Fruit fly (Drosophila melanogaster): ENCODE data around the gene CG33229.

Gene CG33229

DNA sequence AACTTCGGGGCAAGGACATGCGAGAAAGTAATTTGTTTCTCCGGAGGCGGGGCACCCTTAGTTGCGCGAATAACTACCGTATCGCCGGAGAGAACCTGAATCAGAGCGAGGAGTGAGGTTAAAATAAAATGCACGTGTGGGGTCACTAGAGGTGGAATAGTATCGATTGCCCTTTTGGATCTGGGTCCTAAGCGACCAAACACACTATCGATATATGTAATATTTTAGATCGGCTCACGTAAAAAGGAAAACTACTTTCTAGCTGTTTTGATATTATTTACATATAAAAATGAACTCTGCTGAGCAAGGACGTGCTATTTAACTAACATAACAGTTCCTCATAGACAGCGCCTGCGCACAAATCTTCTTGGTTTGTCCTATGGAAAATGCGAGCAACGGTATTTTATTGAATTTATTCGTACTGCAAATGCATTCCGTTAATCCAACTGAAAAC lies 39.1 kb downstream of the CG33229 start (continued):
- TF ChIP-seq E2f2 (GFP tag; IDR thresholded peaks at IDR 0.05) = peak; percentile 28; the same call in 1 of the 2 replicates
- TF ChIP-seq sr (GFP tag; IDR thresholded peaks at IDR 0.05) = no peak
- TF ChIP-seq CG10366 (GFP tag; IDR thresholded peaks at IDR 0.05) = no peak
- no peak for TF ChIP-seq Nf-YA (GFP tag; IDR thresholded peaks at IDR 0.05)
- no peak for TF ChIP-seq CG4617 (GFP tag; optimal IDR thresholded peaks at IDR 0.05; ENCODE audit: borderline replicate concordance)
- TF ChIP-seq CG2129 (GFP tag; IDR thresholded peaks at IDR 0.05; ENCODE audit: partially characterized antibody) = peak; percentile 67
- TF ChIP-seq Sox100B (GFP tag; optimal IDR thresholded peaks at IDR 0.05) = no peak
- no peak for TF ChIP-seq ac (GFP tag; optimal IDR thresholded peaks at IDR 0.05)
- no peak for TF ChIP-seq H15 (GFP tag; IDR thresholded peaks at IDR 0.05)
- TF ChIP-seq inv (GFP tag; IDR thresholded peaks at IDR 0.05; ENCODE audit: partially characterized antibody) = peak; percentile 71
- TF ChIP-seq kni (GFP tag; optimal IDR thresholded peaks at IDR 0.05) = peak; percentile 1
- no peak for TF ChIP-seq rib (GFP tag; IDR thresholded peaks at IDR 0.05)
- TF ChIP-seq PHDP (tag; optimal IDR thresholded peaks at IDR 0.05) = no peak
- no peak for TF ChIP-seq crc (GFP tag; optimal IDR thresholded peaks at IDR 0.05)
- TF ChIP-seq grau (tag; optimal IDR thresholded peaks at IDR 0.05) = no peak
- no peak for TF ChIP-seq CG32532 (GFP tag; IDR thresholded peaks at IDR 0.05)
- no peak; the same call in 2 of the 3 replicates for TF ChIP-seq row (GFP tag; IDR thresholded peaks at IDR 0.05)
- TF ChIP-seq ham (GFP tag; IDR thresholded peaks at IDR 0.05) = no peak
- no peak for TF ChIP-seq CG15696 (tag; optimal IDR thresholded peaks at IDR 0.05)
- no peak for TF ChIP-seq al (GFP tag; IDR thresholded peaks at IDR 0.05)
- TF ChIP-seq fu2 (GFP tag; optimal IDR thresholded peaks at IDR 0.05) = no peak
- peak; percentile 66; the same call in 2 of the 3 replicates for TF ChIP-seq CG7963 (GFP tag; IDR thresholded peaks at IDR 0.05; ENCODE audit: partially characterized antibody)
- TF ChIP-seq Atf3 (GFP tag; optimal IDR thresholded peaks at IDR 0.05) = no peak
- TF ChIP-seq CG42726 (GFP tag; IDR thresholded peaks at IDR 0.05; ENCODE audit: partially characterized antibody) = peak; percentile 78; the same call in 1 of the 2 replicates
- TF ChIP-seq CG9817 (tag; optimal IDR thresholded peaks at IDR 0.05) = no peak
- no peak for TF ChIP-seq z (GFP tag; IDR thresholded peaks at IDR 0.05)
- peak; percentile 62 for TF ChIP-seq CG2116 (GFP tag; optimal IDR thresholded peaks at IDR 0.05)
- TF ChIP-seq CG2678 (tag; optimal IDR thresholded peaks at IDR 0.05) = no peak
- TF ChIP-seq CG10431 (GFP tag; optimal IDR thresholded peaks at IDR 0.05) = no peak
- no peak for TF ChIP-seq MTF-1 (GFP tag; optimal IDR thresholded peaks at IDR 0.05; ENCODE audit: borderline replicate concordance)
- TF ChIP-seq Stat92E (GFP tag; optimal IDR thresholded peaks at IDR 0.05) = no peak
- no peak for TF ChIP-seq CG17186 (GFP tag; optimal IDR thresholded peaks at IDR 0.05)
- no peak for TF ChIP-seq unpg (GFP tag; optimal IDR thresholded peaks at IDR 0.05)
- TF ChIP-seq Dip2 (GFP tag; IDR thresholded peaks at IDR 0.05) = no peak
- TF ChIP-seq CG17912 (GFP tag; optimal IDR thresholded peaks at IDR 0.05) = no peak
- TF ChIP-seq sug (tag; optimal IDR thresholded peaks at IDR 0.05) = peak; percentile 93
- no peak for TF ChIP-seq crol (GFP tag; IDR thresholded peaks at IDR 0.05)
- peak; percentile 88 for TF ChIP-seq unc-4 (GFP tag; IDR thresholded peaks at IDR 0.05; ENCODE audit: partially characterized antibody)
- TF ChIP-seq CG43689 (GFP tag; IDR thresholded peaks at IDR 0.05) = no peak
- no peak for TF ChIP-seq CG7372 (GFP tag; IDR thresholded peaks at IDR 0.05)
- TF ChIP-seq slbo (GFP tag; IDR thresholded peaks at IDR 0.05) = no peak
- TF ChIP-seq odd (GFP tag; optimal IDR thresholded peaks at IDR 0.05) = no peak
- peak; percentile 85 for TF ChIP-seq YL-1 (GFP tag; optimal IDR thresholded peaks at IDR 0.05)
- TF ChIP-seq CG10979 (tag; optimal IDR thresholded peaks at IDR 0.05) = no peak
- TF ChIP-seq vfl (GFP tag; optimal IDR thresholded peaks at IDR 0.05) = no peak
- TF ChIP-seq B-H2 (GFP tag; optimal IDR thresholded peaks at IDR 0.05) = peak; percentile 13
- TF ChIP-seq CG13775 (GFP tag; optimal IDR thresholded peaks at IDR 0.05) = no peak
- TF ChIP-seq Hand (GFP tag; optimal IDR thresholded peaks at IDR 0.05) = no peak
- no peak for TF ChIP-seq CG8290 (GFP tag; optimal IDR thresholded peaks at IDR 0.05)
- peak in 1 of 2 experiments; percentile 51 for TF ChIP-seq CG8290 (tag; optimal IDR thresholded peaks at IDR 0.05)
- TF ChIP-seq CG31224 (GFP tag; IDR thresholded peaks at IDR 0.05) = no peak

All from whole organism, embryonic.